Worm (Caenorhabditis elegans) whole organism, L3 larva: ENCODE results near the gene F35E8.6.

Source experiments
- R02D3.7 ChIP-seq: fragments of 150-350 bp; optimal IDR thresholded peaks from 2 replicates; lab custom pipeline; 2014; ENCODE audit warnings: missing biosample characterization, missing genetic modification characterization
- ceh-9 ChIP-seq: sonication (generic microtip); optimal IDR thresholded peaks from 2 replicates; lab custom pipeline; 2018; ENCODE audit warnings: missing biosample characterization, missing genetic modification characterization
- egl-27 ChIP-seq: sonication (generic microtip); optimal IDR thresholded peaks from 4 replicates; lab custom pipeline; 2017; ENCODE audit warnings: missing biosample characterization, missing genetic modification reagents, missing genetic modification characterization
- elt-2 ChIP-seq: sonication (generic microtip); optimal IDR thresholded peaks from 2 replicates; lab custom pipeline; 2016; ENCODE audit warnings: missing genetic modification reagents, mild to moderate bottlenecking, missing genetic modification characterization, missing compliant biosample characterization
- elt-3 ChIP-seq, 3 experiments: fragments of 150-350 bp in 1 of 3; sonication (generic microtip) in 2 of 3; optimal IDR thresholded peaks; 2 replicates in 2 of 3; 4 replicates in 1 of 3; lab custom pipeline; 2014 to 2017; ENCODE audit warnings: missing biosample characterization in 3 of 3, missing genetic modification characterization in 3 of 3
- eor-1 ChIP-seq, 2 experiments: fragments of 150-350 bp; optimal IDR thresholded peaks; 2 replicates each; lab custom pipeline; 2014 to 2018; ENCODE audit warnings: missing biosample characterization in 2 of 2, missing genetic modification characterization in 2 of 2
- fkh-10 ChIP-seq: sonication (generic microtip); optimal IDR thresholded peaks from 2 replicates; lab custom pipeline; 2017; ENCODE audit warnings: missing biosample characterization, missing genetic modification reagents, missing genetic modification characterization
- fkh-2 ChIP-seq: fragments of 150-350 bp; optimal IDR thresholded peaks from 2 replicates; lab custom pipeline; 2014; ENCODE audit warnings: missing biosample characterization, missing genetic modification reagents, missing genetic modification characterization
- fos-1 ChIP-seq: fragments of 150-350 bp; optimal IDR thresholded peaks from 2 replicates; lab custom pipeline; 2014; ENCODE audit warnings: missing biosample characterization, missing genetic modification characterization
- hmg-11 ChIP-seq: sonication (generic microtip); optimal IDR thresholded peaks from 2 replicates; lab custom pipeline; 2016; ENCODE audit warnings: missing genetic modification characterization, missing compliant biosample characterization
- jun-1 ChIP-seq: fragments of 150-350 bp; optimal IDR thresholded peaks from 2 replicates; lab custom pipeline; 2014; ENCODE audit warnings: missing biosample characterization, missing genetic modification reagents, missing genetic modification characterization
- lsy-12 ChIP-seq: sonication (generic microtip); optimal IDR thresholded peaks from 2 replicates; lab custom pipeline; 2016; ENCODE audit warnings: mild to moderate bottlenecking, missing genetic modification characterization, missing compliant biosample characterization
- mdl-1 ChIP-seq: fragments of 150-350 bp; optimal IDR thresholded peaks from 2 replicates; lab custom pipeline; 2014; ENCODE audit warnings: missing biosample characterization, missing genetic modification characterization
- mml-1 ChIP-seq: fragments of 150-350 bp; sonication (generic microtip); optimal IDR thresholded peaks from 3 replicates; lab custom pipeline; 2014; ENCODE audit warnings: missing biosample characterization, missing genetic modification characterization
- nfya-1 ChIP-seq: sonication (generic microtip); optimal IDR thresholded peaks from 2 replicates; lab custom pipeline; 2017; ENCODE audit warnings: missing genetic modification characterization, mild to moderate bottlenecking, missing compliant biosample characterization, antibody characterized with exemption, moderate library complexity; ENCODE audit not compliant: insufficient read depth
- nhr-11 ChIP-seq: fragments of 150-350 bp; optimal IDR thresholded peaks from 2 replicates; lab custom pipeline; 2014; ENCODE audit warnings: missing biosample characterization, missing genetic modification characterization
- nhr-23 ChIP-seq: fragments of 150-350 bp; optimal IDR thresholded peaks from 2 replicates; lab custom pipeline; 2014; ENCODE audit warnings: missing biosample characterization, missing genetic modification reagents, missing genetic modification characterization
- nhr-237 ChIP-seq: fragments of 150-350 bp; optimal IDR thresholded peaks from 2 replicates; lab custom pipeline; 2014; ENCODE audit warnings: missing biosample characterization, missing genetic modification characterization
- nhr-25 ChIP-seq: sonication (generic microtip); optimal IDR thresholded peaks from 2 replicates; lab custom pipeline; 2017; ENCODE audit warnings: missing biosample characterization, missing genetic modification characterization
- nhr-43 ChIP-seq: sonication (generic microtip); optimal IDR thresholded peaks from 2 replicates; lab custom pipeline; 2016; ENCODE audit warnings: mild to moderate bottlenecking, missing genetic modification characterization, missing compliant biosample characterization; ENCODE audit not compliant: poor library complexity, severe bottlenecking
- nhr-67 ChIP-seq: fragments of 150-350 bp; optimal IDR thresholded peaks from 2 replicates; lab custom pipeline; 2014; ENCODE audit warnings: missing biosample characterization, missing genetic modification characterization
- nhr-77 ChIP-seq: fragments of 150-350 bp; optimal IDR thresholded peaks from 2 replicates; lab custom pipeline; 2014; ENCODE audit warnings: missing biosample characterization, missing genetic modification characterization
- pha-4 ChIP-seq: fragments of 150-350 bp; optimal IDR thresholded peaks from 2 replicates; lab custom pipeline; 2014; ENCODE audit warnings: missing biosample characterization, missing genetic modification reagents, missing genetic modification characterization
- pqm-1 ChIP-seq: fragments of 150-350 bp; optimal IDR thresholded peaks from 2 replicates; lab custom pipeline; 2017; ENCODE audit warnings: missing biosample characterization, missing genetic modification characterization, inconsistent platforms
- sea-2 ChIP-seq: fragments of 150-350 bp; sonication (generic microtip); optimal IDR thresholded peaks from 4 replicates; lab custom pipeline; 2014; ENCODE audit warnings: missing biosample characterization, missing genetic modification reagents, missing genetic modification characterization
- skn-1 ChIP-seq: fragments of 150-350 bp; optimal IDR thresholded peaks from 2 replicates; lab custom pipeline; 2014; ENCODE audit warnings: missing biosample characterization, missing genetic modification characterization
- unc-62 ChIP-seq: fragments of 150-350 bp; sonication (generic microtip); optimal IDR thresholded peaks from 4 replicates; lab custom pipeline; 2014; ENCODE audit warnings: missing biosample characterization, missing genetic modification reagents, missing genetic modification characterization
- ztf-11 ChIP-seq: fragments of 150-350 bp; optimal IDR thresholded peaks from 2 replicates; lab custom pipeline; 2014; ENCODE audit warnings: missing biosample characterization, missing genetic modification characterization
- ztf-4 ChIP-seq: fragments of 150-350 bp; optimal IDR thresholded peaks from 2 replicates; lab custom pipeline; 2014; ENCODE audit warnings: missing biosample characterization, missing genetic modification characterization

F35E8.6 gene

ce11 chrV:15884698-15885097 is 27.2 kb upstream of the F35E8.6 start, which contains the start of gene oac-42:
Gene oac-42, minus strand, starts transcription at chrV:15884798.
- TF ChIP-seq sea-2 (GFP tag; lab: Kevin White, UChicago), result no peak
- TF ChIP-seq elt-2 (tag; lab: Kevin White, UChicago), result no peak
- TF ChIP-seq elt-3 (tag; optimal IDR thresholded peaks at IDR 0.05; lab: Kevin White, UChicago), result no peak
- TF ChIP-seq lsy-12 (tag; lab: Kevin White, UChicago), result no peak
- TF ChIP-seq skn-1 (tag; lab: Kevin White, UChicago), result no peak
- TF ChIP-seq nhr-67 (tag; lab: Kevin White, UChicago), result no peak
- TF ChIP-seq nfya-1 (tag; lab: Kevin White, UChicago), result no peak
- no peak for TF ChIP-seq eor-1 (tag; optimal IDR thresholded peaks at IDR 0.05; lab: Kevin White, UChicago)
- no peak for TF ChIP-seq nhr-25 (tag; lab: Kevin White, UChicago)
- no peak for TF ChIP-seq R02D3.7 (tag; lab: Kevin White, UChicago)
- no peak for TF ChIP-seq nhr-43 (tag; lab: Kevin White, UChicago)
- no peak for TF ChIP-seq fkh-2
- TF ChIP-seq nhr-237, result no peak
- TF ChIP-seq unc-62 (GFP tag; lab: Kevin White, UChicago), result no peak
- TF ChIP-seq nhr-11 (tag; lab: Kevin White, UChicago), result no peak
- no peak for TF ChIP-seq nhr-23 (tag; lab: Kevin White, UChicago)
- no peak for TF ChIP-seq nhr-77 (tag; lab: Kevin White, UChicago)
- TF ChIP-seq ceh-9 (tag; lab: Kevin White, UChicago), result no peak

ce11 chrV:15885967-15886366 is 26.0 kb upstream of the F35E8.6 start, which contains the start of gene T06C12.9:
Gene T06C12.9, minus strand, starts transcription at chrV:15886067.
- TF ChIP-seq fos-1 (tag; lab: Kevin White, UChicago) (no peak), pqm-1 (tag; lab: Kevin White, UChicago) (peak; percentile 9)

- TF ChIP-seq pha-4 (tag; lab: Kevin White, UChicago), result peak; percentile 16
- peak; percentile 89 for TF ChIP-seq pqm-1 (tag; lab: Kevin White, UChicago)
- TF ChIP-seq egl-27 (tag; lab: Kevin White, UChicago), result no peak
- TF ChIP-seq ztf-11, result no peak
- no peak for TF ChIP-seq skn-1 (tag; lab: Kevin White, UChicago)
- TF ChIP-seq mdl-1 (tag; lab: Kevin White, UChicago), result no peak
- no peak for TF ChIP-seq fkh-10
- TF ChIP-seq fos-1 (tag; lab: Kevin White, UChicago), result peak; percentile 33
- TF ChIP-seq nhr-237, result no peak
- peak; percentile 70 for TF ChIP-seq jun-1 (tag; lab: Kevin White, UChicago)
- peak; percentile 93 for TF ChIP-seq elt-2 (tag; lab: Kevin White, UChicago)
- TF ChIP-seq eor-1 (tag; optimal IDR thresholded peaks at IDR 0.05; lab: Kevin White, UChicago), result no peak
- TF ChIP-seq nfya-1 (tag; lab: Kevin White, UChicago), result peak; percentile 76
- TF ChIP-seq lsy-12 (tag; lab: Kevin White, UChicago), result no peak
- TF ChIP-seq, all 47 proteins: peak for 6
Observed at ce11 chrV:15887708-15888295, 24.1 kb upstream of the F35E8.6 start.

ce11 chrV:15888751-15889150 is 23.2 kb upstream of the F35E8.6 start, which contains the start of gene cgt-1:
Gene cgt-1, minus strand, starts transcription at chrV:15888851.
- no peak for TF ChIP-seq eor-1 (tag; optimal IDR thresholded peaks at IDR 0.05; lab: Kevin White, UChicago)
- no peak for TF ChIP-seq unc-62 (GFP tag; lab: Kevin White, UChicago)
- TF ChIP-seq ztf-4 (tag; lab: Kevin White, UChicago), result no peak

- peak; percentile 72 for TF ChIP-seq elt-2 (tag; lab: Kevin White, UChicago)
- no peak for TF ChIP-seq mml-1
- no peak for TF ChIP-seq mdl-1 (tag; lab: Kevin White, UChicago)
- TF ChIP-seq pqm-1 (tag; lab: Kevin White, UChicago), result peak; percentile 57
- no peak for TF ChIP-seq hmg-11 (tag; lab: Kevin White, UChicago)
- no peak for TF ChIP-seq nhr-43 (tag; lab: Kevin White, UChicago)
- peak; percentile 51 for TF ChIP-seq pha-4 (tag; lab: Kevin White, UChicago)
Observed at ce11 chrV:15890115-15890514, 21.8 kb upstream of the F35E8.6 start.
